Fruit fly (Drosophila melanogaster) whole organism, embryonic: ENCODE data around the gene CG43085.

Experiments used
- B-H1 ChIP-seq: fragments of 200-800 bp; sonication (Bioruptor generic); IDR thresholded peaks from 3 replicates; pipeline ENCODE4 v1.3.6; 2022; ENCODE audit warnings: missing biosample characterization, missing genetic modification characterization
- C15 ChIP-seq: fragments of 200-800 bp; sonication (Bioruptor generic); IDR thresholded peaks from 3 replicates; pipeline ENCODE4 v1.3.6; 2022; ENCODE audit warnings: missing biosample characterization, missing genetic modification characterization
- CG10959 ChIP-seq: fragments of 200-800 bp; sonication (Bioruptor generic); IDR thresholded peaks from 2 replicates; pipeline ENCODE4 v1.3.6; 2022; ENCODE audit warnings: missing biosample characterization, missing genetic modification characterization
- CG12391 ChIP-seq: fragments of 200-800 bp; sonication (Bioruptor generic); optimal IDR thresholded peaks from 3 replicates; lab custom pipeline; 2018; ENCODE audit warnings: missing biosample characterization, mild to moderate bottlenecking, missing genetic modification characterization, moderate library complexity
- CG13894 ChIP-seq: fragments of 200-800 bp; sonication (Bioruptor generic); optimal IDR thresholded peaks from 3 replicates; lab custom pipeline; 2018; ENCODE audit warnings: missing biosample characterization, mild to moderate bottlenecking, missing genetic modification characterization, moderate library complexity
- CG16815 ChIP-seq: fragments of 200-800 bp; sonication (Bioruptor generic); optimal IDR thresholded peaks from 3 replicates; lab custom pipeline; 2017; ENCODE audit warnings: missing biosample characterization, mild to moderate bottlenecking, missing genetic modification characterization
- CG17361 ChIP-seq: fragments of 200-800 bp; sonication (Bioruptor generic); IDR thresholded peaks from 3 replicates; pipeline ENCODE4 v1.3.6; 2022; ENCODE audit warnings: missing biosample characterization, missing genetic modification characterization
- CG17385 ChIP-seq: fragments of 200-800 bp; sonication (Bioruptor generic); optimal IDR thresholded peaks from 3 replicates; lab custom pipeline; 2018; ENCODE audit warnings: missing biosample characterization, mild to moderate bottlenecking, missing genetic modification characterization
- CG2120 ChIP-seq: fragments of 200-800 bp; sonication (Bioruptor generic); optimal IDR thresholded peaks from 3 replicates; lab custom pipeline; 2016; ENCODE audit warnings: missing biosample characterization, missing genetic modification characterization
- CG31224 ChIP-seq: fragments of 200-800 bp; sonication (Bioruptor generic); IDR thresholded peaks from 2 replicates; pipeline ENCODE4 v1.3.6; 2022; ENCODE audit warnings: missing biosample characterization, missing genetic modification characterization
- CG3407 ChIP-seq: fragments of 200-800 bp; sonication (Bioruptor generic); optimal IDR thresholded peaks from 2 replicates; lab custom pipeline; 2018; ENCODE audit warnings: missing biosample characterization, mild to moderate bottlenecking, missing genetic modification characterization
- CG3847 ChIP-seq: fragments of 200-800 bp; sonication (Bioruptor generic); IDR thresholded peaks from 2 replicates; pipeline ENCODE4 v1.3.6; 2022; ENCODE audit warnings: missing biosample characterization, missing genetic modification characterization
- CG43689 ChIP-seq: fragments of 200-800 bp; sonication (Bioruptor generic); IDR thresholded peaks from 2 replicates; pipeline ENCODE4 v1.3.6; 2022; ENCODE audit warnings: missing biosample characterization, missing genetic modification characterization
- CG6854 ChIP-seq: fragments of 200-800 bp; sonication (Bioruptor generic); optimal IDR thresholded peaks from 3 replicates; lab custom pipeline; 2017; ENCODE audit warnings: missing biosample characterization, mild to moderate bottlenecking, missing genetic modification characterization
- CG8089 ChIP-seq: fragments of 200-800 bp; sonication (Bioruptor generic); optimal IDR thresholded peaks from 3 replicates; lab custom pipeline; 2016; ENCODE audit warnings: missing biosample characterization, missing genetic modification characterization
- CG8924 ChIP-seq: fragments of 200-800 bp; optimal IDR thresholded peaks from 3 replicates; lab custom pipeline; 2019; ENCODE audit warnings: missing biosample characterization, mild to moderate bottlenecking, missing genetic modification characterization, moderate library complexity
- CG9876 ChIP-seq: fragments of 200-800 bp; sonication (Bioruptor generic); optimal IDR thresholded peaks from 2 replicates; lab custom pipeline; 2016; ENCODE audit warnings: missing biosample characterization, missing genetic modification characterization
- D19A ChIP-seq: fragments of 200-800 bp; optimal IDR thresholded peaks from 3 replicates; lab custom pipeline; 2019; ENCODE audit warnings: missing biosample characterization, mild to moderate bottlenecking, missing genetic modification characterization, moderate library complexity
- Dfd ChIP-seq, 2 experiments: fragments of >200 bp; optimal IDR thresholded peaks; 2 replicates each; lab custom pipeline; 2017; ENCODE audit warnings: missing biosample characterization in 2 of 2, missing genetic modification characterization in 2 of 2
- HLH3B ChIP-seq: fragments of 200-800 bp; sonication (Bioruptor generic); IDR thresholded peaks from 2 replicates; pipeline ENCODE4 v1.3.6; 2022; ENCODE audit warnings: missing biosample characterization, missing genetic modification characterization
- HmgZ ChIP-seq: fragments of 200-800 bp; sonication (Bioruptor generic); optimal IDR thresholded peaks from 2 replicates; lab custom pipeline; 2018; ENCODE audit warnings: missing biosample characterization, mild to moderate bottlenecking, missing genetic modification characterization
- MESR4 ChIP-seq: fragments of 200-800 bp; sonication (Bioruptor generic); optimal IDR thresholded peaks from 2 replicates; lab custom pipeline; 2018; ENCODE audit warnings: missing biosample characterization, mild to moderate bottlenecking, missing genetic modification characterization, moderate library complexity
- Nf-YB ChIP-seq: fragments of 200-800 bp; sonication (Bioruptor generic); optimal IDR thresholded peaks from 3 replicates; lab custom pipeline; 2019; ENCODE audit warnings: missing biosample characterization, mild to moderate bottlenecking, missing genetic modification characterization, moderate library complexity
- Optix ChIP-seq: fragments of 200-800 bp; sonication (Bioruptor generic); IDR thresholded peaks from 3 replicates; pipeline ENCODE4 v1.3.6; 2022; ENCODE audit warnings: missing biosample characterization, missing genetic modification characterization
- Taf1 ChIP-seq: fragments of 200-800 bp; sonication (Bioruptor generic); IDR thresholded peaks from 2 replicates; pipeline ENCODE4 v1.3.6; 2022; ENCODE audit warnings: missing biosample characterization, missing genetic modification characterization
- YL-1 ChIP-seq: fragments of 200-800 bp; sonication (Bioruptor generic); optimal IDR thresholded peaks from 3 replicates; lab custom pipeline; 2017; ENCODE audit warnings: missing biosample characterization, mild to moderate bottlenecking, missing genetic modification characterization
- ab ChIP-seq: fragments of 200-800 bp; sonication (Bioruptor generic); optimal IDR thresholded peaks from 2 replicates; lab custom pipeline; 2016; ENCODE audit warnings: missing biosample characterization, missing genetic modification characterization
- ara ChIP-seq: fragments of 200-800 bp; sonication (Bioruptor generic); IDR thresholded peaks from 2 replicates; pipeline ENCODE4 v1.3.6; 2022; ENCODE audit warnings: missing biosample characterization, missing genetic modification characterization
- az2 ChIP-seq: fragments of 200-800 bp; sonication (Bioruptor generic); optimal IDR thresholded peaks from 3 replicates; lab custom pipeline; 2016; ENCODE audit warnings: missing biosample characterization, missing genetic modification characterization
- bcd ChIP-seq: fragments of 200-800 bp; sonication (Bioruptor generic); optimal IDR thresholded peaks from 2 replicates; lab custom pipeline; 2017; ENCODE audit warnings: missing biosample characterization, mild to moderate bottlenecking, missing genetic modification characterization
- bigmax ChIP-seq: fragments of 200-800 bp; sonication (Bioruptor generic); optimal IDR thresholded peaks from 2 replicates; lab custom pipeline; 2018; ENCODE audit warnings: missing biosample characterization, mild to moderate bottlenecking, missing genetic modification characterization
- caup ChIP-seq: fragments of 200-800 bp; sonication (Bioruptor generic); optimal IDR thresholded peaks from 3 replicates; lab custom pipeline; 2017; ENCODE audit warnings: missing biosample characterization, mild to moderate bottlenecking, missing genetic modification characterization, moderate library complexity; ENCODE audit not compliant: severe bottlenecking
- crol ChIP-seq: fragments of 200-800 bp; sonication (Bioruptor generic); IDR thresholded peaks from 2 replicates; pipeline ENCODE4 v1.3.6; 2022; ENCODE audit warnings: missing biosample characterization, missing genetic modification characterization
- fd102C ChIP-seq: fragments of 200-800 bp; sonication (Bioruptor generic); optimal IDR thresholded peaks from 2 replicates; lab custom pipeline; 2018; ENCODE audit warnings: missing biosample characterization, mild to moderate bottlenecking, missing genetic modification characterization, moderate library complexity
- fu2 ChIP-seq: fragments of 200-800 bp; sonication (Bioruptor generic); optimal IDR thresholded peaks from 2 replicates; lab custom pipeline; 2016; ENCODE audit warnings: missing biosample characterization, missing genetic modification characterization
- gem ChIP-seq: fragments of 200-800 bp; sonication (Bioruptor generic); optimal IDR thresholded peaks from 2 replicates; lab custom pipeline; 2019; ENCODE audit warnings: missing biosample characterization, mild to moderate bottlenecking, missing genetic modification characterization, moderate library complexity
- ken ChIP-seq: fragments of 200-800 bp; sonication (Bioruptor generic); IDR thresholded peaks from 3 replicates; pipeline ENCODE4 v1.3.6; 2022; ENCODE audit warnings: missing biosample characterization, missing genetic modification characterization
- lab ChIP-seq: fragments of 200-800 bp; sonication (Bioruptor generic); optimal IDR thresholded peaks from 3 replicates; lab custom pipeline; 2017; ENCODE audit warnings: missing biosample characterization, missing genetic modification characterization, mild to moderate bottlenecking, moderate library complexity, missing genetic modification reagents
- luna ChIP-seq: fragments of 200-800 bp; sonication (Bioruptor generic); optimal IDR thresholded peaks from 2 replicates; lab custom pipeline; 2016; ENCODE audit warnings: missing biosample characterization, missing genetic modification characterization
- maf-S ChIP-seq: fragments of 200-800 bp; sonication (Bioruptor generic); optimal IDR thresholded peaks from 2 replicates; lab custom pipeline; 2016; ENCODE audit warnings: missing biosample characterization, missing genetic modification characterization
- pita ChIP-seq: fragments of 200-800 bp; sonication (Bioruptor generic); optimal IDR thresholded peaks from 2 replicates; lab custom pipeline; 2017; ENCODE audit warnings: missing biosample characterization, mild to moderate bottlenecking, missing genetic modification characterization
- pros ChIP-seq: fragments of 200-800 bp; sonication (Bioruptor generic); optimal IDR thresholded peaks from 3 replicates; lab custom pipeline; 2019; ENCODE audit warnings: missing biosample characterization, mild to moderate bottlenecking, missing genetic modification characterization, moderate library complexity
- rib ChIP-seq: fragments of 200-800 bp; sonication (Bioruptor generic); IDR thresholded peaks from 2 replicates; pipeline ENCODE4 v1.3.6; 2022; ENCODE audit warnings: missing biosample characterization, missing genetic modification characterization
- trem ChIP-seq: fragments of 200-800 bp; optimal IDR thresholded peaks from 3 replicates; lab custom pipeline; 2019; ENCODE audit warnings: missing biosample characterization, mild to moderate bottlenecking, missing genetic modification characterization, moderate library complexity
- twi ChIP-seq: fragments of 200-800 bp; optimal IDR thresholded peaks from 2 replicates; lab custom pipeline; 2019; ENCODE audit warnings: missing biosample characterization, mild to moderate bottlenecking, missing genetic modification characterization, moderate library complexity
- tx ChIP-seq: fragments of 200-800 bp; sonication (Bioruptor generic); optimal IDR thresholded peaks from 2 replicates; lab custom pipeline; 2016; ENCODE audit warnings: missing biosample characterization, missing genetic modification characterization
- wek ChIP-seq: fragments of 200-800 bp; sonication (Bioruptor generic); optimal IDR thresholded peaks from 3 replicates; lab custom pipeline; 2018; ENCODE audit warnings: missing biosample characterization, mild to moderate bottlenecking, missing genetic modification characterization, moderate library complexity
- wor ChIP-seq: fragments of 200-800 bp; sonication (Bioruptor generic); IDR thresholded peaks from 2 replicates; pipeline ENCODE4 v1.3.6; 2022; ENCODE audit warnings: missing biosample characterization, missing genetic modification characterization
- yki ChIP-seq: fragments of >200 bp; optimal IDR thresholded peaks from 3 replicates; lab custom pipeline; 2018
- zfh2 ChIP-seq: fragments of 200-800 bp; sonication (Bioruptor generic); optimal IDR thresholded peaks from 2 replicates; lab custom pipeline; 2016; ENCODE audit warnings: missing biosample characterization, missing genetic modification characterization

CG43085 gene

DNA sequence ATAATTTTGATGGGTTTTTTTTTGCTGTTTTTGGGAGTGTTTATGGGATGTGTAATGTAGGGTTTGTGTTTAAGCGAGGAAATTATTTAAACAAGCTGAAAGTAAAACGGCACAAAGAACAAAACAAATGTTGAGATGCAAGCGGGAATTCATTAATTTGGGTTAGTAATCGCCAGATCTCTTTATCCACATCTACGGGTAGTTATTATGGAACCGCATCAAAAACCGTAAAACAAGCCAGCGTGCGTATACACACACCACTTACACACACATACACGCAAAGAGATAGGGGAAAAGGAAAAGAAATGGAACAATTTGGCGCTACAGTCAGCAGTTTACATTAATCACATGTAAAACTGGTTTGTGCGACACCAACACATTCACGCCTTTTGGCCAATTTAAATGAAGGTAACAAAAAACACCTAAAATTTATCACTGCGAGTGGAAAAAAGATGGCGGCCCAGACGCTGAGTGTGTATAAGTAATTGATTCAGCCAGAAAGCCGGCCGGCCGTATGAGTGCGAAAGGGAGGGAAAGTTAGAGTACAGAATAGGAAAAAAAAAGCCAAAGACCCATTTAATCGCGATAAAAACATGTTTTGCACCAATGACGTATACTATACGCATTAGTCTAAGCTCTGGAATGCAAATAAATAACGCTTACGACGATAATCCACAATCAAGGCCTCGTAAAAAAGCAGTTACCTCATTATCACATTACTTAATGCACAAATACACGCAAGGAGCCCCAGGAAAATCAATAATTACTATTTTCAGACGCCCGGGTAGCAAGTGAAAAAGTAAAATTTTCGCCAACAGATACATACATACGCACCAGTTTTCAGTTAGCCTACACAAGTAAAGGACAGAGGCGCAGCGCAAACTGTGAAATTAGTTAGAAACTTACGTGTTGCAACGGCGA, 2.3 kb downstream of the CG43085 start (continued):
- TF ChIP-seq CG17361 (GFP tag; lab: Robert Waterston, UW) (no peak), Taf1 (GFP tag; lab: Robert Waterston, UW) (no peak), ab (GFP tag; lab: Kevin White, UChicago) (peak; percentile 5), C15 (GFP tag; lab: Robert Waterston, UW) (no peak), CG3847 (GFP tag; lab: Robert Waterston, UW) (no peak), YL-1 (GFP tag; lab: Kevin White, UChicago) (peak; percentile 66), yki (lab: Kevin White, UChicago) (no peak), az2 (GFP tag; lab: Kevin White, UChicago) (no peak), CG16815 (GFP tag; lab: Kevin White, UChicago) (no peak), trem (tag; lab: Kevin White, UChicago) (no peak), CG8924 (tag; lab: Kevin White, UChicago) (peak; percentile 22), caup (GFP tag; lab: Kevin White, UChicago) (no peak), HmgZ (tag; lab: Kevin White, UChicago) (peak; percentile 21), CG8089 (GFP tag; lab: Kevin White, UChicago) (no peak), fd102C (GFP tag; lab: Kevin White, UChicago) (no peak), luna (GFP tag; lab: Kevin White, UChicago) (no peak), zfh2 (GFP tag; lab: Kevin White, UChicago) (no peak), CG31224 (GFP tag; lab: Robert Waterston, UW) (no peak), bcd (GFP tag; lab: Kevin White, UChicago) (no peak), tx (GFP tag; lab: Kevin White, UChicago) (no peak), twi (tag; lab: Kevin White, UChicago) (no peak), wor (GFP tag; lab: Robert Waterston, UW) (no peak), crol (GFP tag; lab: Robert Waterston, UW) (0 out of 2 replicates have a peak, but pooled peaks have one; percentile 8), MESR4 (peak; percentile 9), CG3407 (GFP tag; lab: Kevin White, UChicago) (no peak), pita (no peak), D19A (tag; lab: Kevin White, UChicago) (peak; percentile 13), ken (no peak), Nf-YB (GFP tag; lab: Kevin White, UChicago) (no peak), ara (GFP tag; lab: Robert Waterston, UW) (no peak), CG17385 (GFP tag; lab: Kevin White, UChicago) (peak; percentile 17), bigmax (GFP tag; lab: Kevin White, UChicago) (no peak), CG12391 (no peak), CG9876 (GFP tag; lab: Kevin White, UChicago) (no peak), B-H1 (no peak), rib (peak; percentile 55; the same call in 1 of the 2 replicates), maf-S (GFP tag; lab: Kevin White, UChicago) (no peak), CG10959 (no peak), CG2120 (no peak), pros (peak; percentile 17), Optix (GFP tag; lab: Robert Waterston, UW) (no peak), gem (tag; lab: Kevin White, UChicago) (no peak), CG43689 (GFP tag; lab: Robert Waterston, UW) (no peak), fu2 (GFP tag; lab: Kevin White, UChicago) (no peak), CG6854 (GFP tag; lab: Kevin White, UChicago) (peak; percentile 19), HLH3B (GFP tag; lab: Robert Waterston, UW) (0 out of 2 replicates have a peak, but pooled peaks have one; percentile 21), CG13894 (no peak), wek (GFP tag; lab: Kevin White, UChicago) (no peak), lab (GFP tag; lab: Kevin White, UChicago) (no peak), Dfd (GFP tag; optimal IDR thresholded peaks at IDR 0.05; lab: Kevin White, UChicago) (no peak)
